Fruit fly (Drosophila melanogaster): ENCODE results near the gene Rim.

Gene Rim

DNA sequence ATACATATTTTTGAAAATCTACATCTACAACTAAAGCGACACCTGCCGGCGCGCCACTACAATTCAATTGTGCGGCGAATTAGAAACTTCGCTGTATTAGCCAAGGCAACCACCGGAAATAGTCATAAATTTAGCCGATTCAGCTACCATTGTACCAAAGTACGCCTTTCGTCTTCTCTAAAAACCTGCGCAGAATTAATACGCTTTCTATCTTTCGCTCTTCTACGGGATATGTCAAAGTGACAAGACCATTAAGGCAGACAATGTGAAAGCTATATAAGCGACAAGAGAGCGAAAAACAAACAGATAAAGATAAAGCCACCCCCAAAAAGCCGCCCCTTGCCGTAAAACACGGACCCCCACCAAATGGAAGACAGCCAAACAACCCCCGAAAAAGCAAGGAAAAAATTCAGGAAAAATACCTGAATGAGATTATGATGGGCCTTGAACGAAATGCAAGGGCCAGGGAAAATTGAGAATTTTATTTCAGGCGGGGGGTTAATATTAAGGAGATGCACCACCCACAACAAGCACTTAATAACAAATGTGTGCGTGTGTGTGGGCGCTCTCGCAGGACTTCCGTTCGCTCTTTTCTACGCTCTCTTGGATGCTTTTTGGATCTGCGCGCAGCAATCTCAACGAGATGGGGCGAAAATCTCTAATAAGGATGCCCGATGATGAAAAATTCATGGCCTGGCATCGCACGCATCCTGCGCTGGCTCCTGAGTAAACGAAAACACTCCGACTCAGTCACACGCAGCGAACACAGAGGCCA, 2.9 kb upstream of the Rim start, which contains the start of gene cpo (continued):
- TF ChIP-seq CG17359 (tag; optimal IDR thresholded peaks at IDR 0.05) (peak; percentile 87), Ravus (GFP tag; IDR thresholded peaks at IDR 0.05) (peak; percentile 59; the same call in 1 of the 2 replicates), Fer1 (GFP tag; optimal IDR thresholded peaks at IDR 0.05) (peak; percentile 95), CG15011 (GFP tag; optimal IDR thresholded peaks at IDR 0.05) (peak; percentile 77), danr (GFP tag; IDR thresholded peaks at IDR 0.05) (0 out of 2 replicates have a peak, but pooled peaks have one; percentile 36), cato (GFP tag; optimal IDR thresholded peaks at IDR 0.05; ENCODE audit: borderline replicate concordance) (peak; percentile 66), CG14710 (tag; optimal IDR thresholded peaks at IDR 0.05) (peak; percentile 84), CG7745 (tag; optimal IDR thresholded peaks at IDR 0.05) (no peak), Tbp (GFP tag; optimal IDR thresholded peaks at IDR 0.05) (no peak), CG2120 (GFP tag; optimal IDR thresholded peaks at IDR 0.05) (peak; percentile 57), CG6854 (GFP tag; optimal IDR thresholded peaks at IDR 0.05) (peak; percentile 88), CG12219 (GFP tag; optimal IDR thresholded peaks at IDR 0.05) (peak; percentile 90), bab2 (GFP tag; optimal IDR thresholded peaks at IDR 0.05) (peak; percentile 61), Hmr (GFP tag; optimal IDR thresholded peaks at IDR 0.05) (peak; percentile 96), CG5245 (GFP tag; optimal IDR thresholded peaks at IDR 0.05) (peak; percentile 66), ato (GFP tag; IDR thresholded peaks at IDR 0.05; ENCODE audit: partially characterized antibody) (0 out of 2 replicates have a peak, but pooled peaks have one; percentile 22), CG9876 (GFP tag; optimal IDR thresholded peaks at IDR 0.05) (peak; percentile 76), Ada2b (GFP tag; IDR thresholded peaks at IDR 0.05) (peak; percentile 80), Myb (GFP tag; optimal IDR thresholded peaks at IDR 0.05) (peak; percentile 58), vnd (GFP tag; IDR thresholded peaks at IDR 0.05; ENCODE audit: partially characterized antibody) (no peak), bbx (GFP tag; IDR thresholded peaks at IDR 0.05; ENCODE audit: partially characterized antibody) (peak; percentile 35; the same call in 1 of the 2 replicates), scrt (GFP tag; optimal IDR thresholded peaks at IDR 0.05) (peak; percentile 88), pros (GFP tag; optimal IDR thresholded peaks at IDR 0.05) (peak; percentile 82), CG18476 (GFP tag; optimal IDR thresholded peaks at IDR 0.05) (peak; percentile 39), CG4820 (GFP tag; optimal IDR thresholded peaks at IDR 0.05) (peak; percentile 60), gsb (GFP tag; IDR thresholded peaks at IDR 0.05) (peak; percentile 77), sens (GFP tag) (peak; percentile 95), fd96Cb (tag; optimal IDR thresholded peaks at IDR 0.05) (peak; percentile 66), CG11560 (tag; IDR thresholded peaks at IDR 0.05) (peak; percentile 15; the same call in 2 of the 3 replicates), hkb (optimal IDR thresholded peaks at IDR 0.05) (no peak), hkb (GFP tag; IDR thresholded peaks at IDR 0.05) (peak; percentile 85), Opbp (GFP tag; IDR thresholded peaks at IDR 0.05; ENCODE audit: partially characterized antibody) (peak; percentile 49; the same call in 2 of the 3 replicates), CG8944 (GFP tag; optimal IDR thresholded peaks at IDR 0.05) (peak; percentile 52), BEAF-32 (GFP tag; optimal IDR thresholded peaks at IDR 0.05) (peak; percentile 7), zfh1 (GFP tag; IDR thresholded peaks at IDR 0.05) (peak; percentile 93), ATbp (GFP tag; optimal IDR thresholded peaks at IDR 0.05) (peak; percentile 94), CG30403 (GFP tag; optimal IDR thresholded peaks at IDR 0.05) (peak; percentile 59), ac (GFP tag; optimal IDR thresholded peaks at IDR 0.05) (peak; percentile 91), Dfd (GFP tag; optimal IDR thresholded peaks at IDR 0.05) (no peak), CG18011 (GFP tag; optimal IDR thresholded peaks at IDR 0.05) (peak; percentile 85), Hr51 (GFP tag; optimal IDR thresholded peaks at IDR 0.05) (peak; percentile 79 to 80), Gug (GFP tag; IDR thresholded peaks at IDR 0.05) (peak; percentile 48; the same call in 2 of the 4 replicates), salm (tag; optimal IDR thresholded peaks at IDR 0.05) (peak; percentile 73), CG17328 (GFP tag; IDR thresholded peaks at IDR 0.05) (peak; percentile 93), CG18262 (tag; optimal IDR thresholded peaks at IDR 0.05) (peak; percentile 68), CG18619 (GFP tag; optimal IDR thresholded peaks at IDR 0.05) (peak; percentile 95), CG4707 (GFP tag; optimal IDR thresholded peaks at IDR 0.05) (peak; percentile 91), CG6791 (GFP tag; IDR thresholded peaks at IDR 0.05; ENCODE audit: partially characterized antibody) (no peak)
